Worm (Caenorhabditis elegans): ENCODE measurements around the gene pkg-2.

Gene pkg-2

ce11 chrIV:8530042-8531027 is 9.6 kb downstream of the pkg-2 start (continued):
- TF ChIP-seq R02D3.7 (tag; optimal IDR thresholded peaks at IDR 0.05) (no peak), daf-16 (GFP tag; optimal IDR thresholded peaks at IDR 0.05) (peak in 1 of 2 experiments; percentile 92), daf-16 (tag; optimal IDR thresholded peaks at IDR 0.05) (peak; percentile 92), ZK546.5 (tag; optimal IDR thresholded peaks at IDR 0.05) (no peak), mdl-1 (tag; optimal IDR thresholded peaks at IDR 0.05) (peak; percentile 46 to 94), lin-39 (tag; optimal IDR thresholded peaks at IDR 0.05) (no peak), ceh-28 (tag; optimal IDR thresholded peaks at IDR 0.05) (no peak), zag-1 (tag; optimal IDR thresholded peaks at IDR 0.05) (no peak), T20F7.1 (GFP tag; optimal IDR thresholded peaks at IDR 0.05) (peak; percentile 79), dmd-6 (GFP tag; IDR thresholded peaks at IDR 0.05) (peak; percentile 99), nhr-111 (GFP tag; optimal IDR thresholded peaks at IDR 0.05) (no peak), nhr-77 (tag; optimal IDR thresholded peaks at IDR 0.05) (peak; percentile 96), hif-1 (tag; optimal IDR thresholded peaks at IDR 0.05) (peak in 1 of 2 experiments; percentile 61), unc-39 (tag; optimal IDR thresholded peaks at IDR 0.05) (no peak), nhr-25 (tag; optimal IDR thresholded peaks at IDR 0.05; ENCODE audit: borderline replicate concordance, insufficient read depth) (peak; percentile 74), mes-2 (tag; optimal IDR thresholded peaks at IDR 0.05; ENCODE audit: poor library complexity, severe bottlenecking) (peak; percentile 40), hlh-30 (tag; optimal IDR thresholded peaks at IDR 0.05; ENCODE audit: insufficient read depth) (peak; percentile 92), mxl-2 (GFP tag; conservative IDR thresholded peaks at IDR 0.05) (no peak), mxl-3 (GFP tag; optimal IDR thresholded peaks at IDR 0.05) (peak; percentile 73), nhr-6 (tag; optimal IDR thresholded peaks at IDR 0.05) (peak; percentile 91), nhr-76 (tag; optimal IDR thresholded peaks at IDR 0.05) (peak; percentile 61), gei-8 (GFP tag; optimal IDR thresholded peaks at IDR 0.05) (peak; percentile 85), spr-1 (tag; optimal IDR thresholded peaks at IDR 0.05) (no peak), lin-38 (GFP tag; IDR thresholded peaks at IDR 0.05) (peak; percentile 25; the same call in 1 of the 2 replicates), ctbp-1 (GFP tag; IDR thresholded peaks at IDR 0.05) (no peak), dmd-8 (GFP tag; IDR thresholded peaks at IDR 0.05) (no peak), nhr-42 (GFP tag; IDR thresholded peaks at IDR 0.05) (no peak), ceh-20 (GFP tag; IDR thresholded peaks at IDR 0.05) (peak; percentile 87), Y105C5A.15 (GFP tag; IDR thresholded peaks at IDR 0.05) (no peak), daf-19 (GFP tag; conservative IDR thresholded peaks at IDR 0.05) (no peak), lin-13 (GFP tag; optimal IDR thresholded peaks at IDR 0.05) (peak; percentile 15), dmd-9 (GFP tag; IDR thresholded peaks at IDR 0.05) (no peak), madf-5 (GFP tag; IDR thresholded peaks at IDR 0.05) (no peak), nhr-28 (tag; optimal IDR thresholded peaks at IDR 0.05) (peak; percentile 99), mep-1 (tag; optimal IDR thresholded peaks at IDR 0.05) (peak; percentile 75), dve-1 (tag; optimal IDR thresholded peaks at IDR 0.05; ENCODE audit: insufficient read depth) (peak; percentile 99), lin-29 (GFP tag; IDR thresholded peaks at IDR 0.05) (no peak), snpc-1.2 (GFP tag; IDR thresholded peaks at IDR 0.05) (no peak), T26A8.4 (GFP tag; IDR thresholded peaks at IDR 0.05) (peak; percentile 42; the same call in 1 of the 2 replicates), ztf-7 (tag; optimal IDR thresholded peaks at IDR 0.05) (no peak), ztf-11 (tag; optimal IDR thresholded peaks at IDR 0.05) (no peak), aly-2 (tag; optimal IDR thresholded peaks at IDR 0.05) (no peak), ceh-82 (tag; optimal IDR thresholded peaks at IDR 0.05) (no peak)
